Worm (Caenorhabditis elegans) whole organism, L2 larva: ENCODE data around the gene rom-1.

ENCODE experiments used
- ceh-16 ChIP-seq: fragments of 150-350 bp; optimal IDR thresholded peaks from 2 replicates; lab custom pipeline; 2014; ENCODE audit warnings: missing biosample characterization, missing genetic modification characterization
- elt-1 ChIP-seq: fragments of 150-350 bp; optimal IDR thresholded peaks from 2 replicates; lab custom pipeline; 2014; ENCODE audit warnings: missing biosample characterization, missing genetic modification characterization
- lin-11 ChIP-seq: fragments of 150-350 bp; sonication (generic microtip); optimal IDR thresholded peaks from 2 replicates; lab custom pipeline; 2014; ENCODE audit warnings: missing biosample characterization, missing genetic modification characterization, inconsistent platforms, mixed read lengths
- nhr-11 ChIP-seq: fragments of 150-350 bp; optimal IDR thresholded peaks from 2 replicates; lab custom pipeline; 2014; ENCODE audit warnings: missing biosample characterization, missing genetic modification characterization
- nhr-237 ChIP-seq: fragments of 150-350 bp; optimal IDR thresholded peaks from 2 replicates; lab custom pipeline; 2014; ENCODE audit warnings: missing biosample characterization, missing genetic modification characterization

- TF ChIP-seq ceh-16 (tag; lab: Kevin White, UChicago) (no peak), nhr-237 (no peak), lin-11 (no peak), elt-1 (tag; lab: Kevin White, UChicago) (no peak), nhr-11 (tag; lab: Kevin White, UChicago) (no peak)
Observed at ce11 chrIII:4937022-4937421, 30.0 kb downstream of the rom-1 start, which contains the start of gene fsn-1.
